Fruit fly (Drosophila melanogaster) whole organism, pupa: ENCODE measurements around the gene CG14082.

Source experiments
- CG10348 ChIP-seq: fragments of 200-800 bp; sonication (Bioruptor generic); IDR thresholded peaks from 2 replicates; pipeline ENCODE4 v1.3.6; 2022; ENCODE audit warnings: missing biosample characterization, missing genetic modification characterization
- CG12605 ChIP-seq: fragments of 200-800 bp; sonication (Bioruptor generic); IDR thresholded peaks from 2 replicates; pipeline ENCODE4 v1.3.6; 2022; ENCODE audit warnings: missing biosample characterization, missing genetic modification characterization
- CG13204 ChIP-seq: fragments of 200-800 bp; sonication (Bioruptor generic); optimal IDR thresholded peaks from 2 replicates; lab custom pipeline; 2018; ENCODE audit warnings: missing biosample characterization, mild to moderate bottlenecking, missing genetic modification characterization, moderate library complexity
- CG14655 ChIP-seq: fragments of 200-800 bp; sonication (Bioruptor generic); optimal IDR thresholded peaks from 3 replicates; lab custom pipeline; 2017; ENCODE audit warnings: mild to moderate bottlenecking, missing biosample characterization, missing genetic modification reagents, missing genetic modification characterization
- CG15710 ChIP-seq: fragments of 200-800 bp; sonication (Bioruptor generic); optimal IDR thresholded peaks from 2 replicates; lab custom pipeline; 2018; ENCODE audit warnings: missing biosample characterization, mild to moderate bottlenecking, missing genetic modification characterization, moderate library complexity
- CG17806 ChIP-seq: fragments of 200-800 bp; sonication (Bioruptor generic); optimal IDR thresholded peaks from 2 replicates; lab custom pipeline; 2018; ENCODE audit warnings: missing biosample characterization, mild to moderate bottlenecking, missing genetic modification characterization, moderate library complexity
- CG32121 ChIP-seq: fragments of 200-800 bp; sonication (Bioruptor generic); IDR thresholded peaks from 2 replicates; pipeline ENCODE4 v1.3.6; 2022; ENCODE audit warnings: missing biosample characterization, missing genetic modification characterization
- CG34367 ChIP-seq: fragments of 200-800 bp; sonication (Bioruptor generic); optimal IDR thresholded peaks from 2 replicates; lab custom pipeline; 2018; ENCODE audit warnings: missing biosample characterization, mild to moderate bottlenecking, missing genetic modification characterization
- CG4496 ChIP-seq: fragments of 200-800 bp; sonication (Bioruptor generic); IDR thresholded peaks from 3 replicates; pipeline ENCODE4 v1.3.6; 2022; ENCODE audit warnings: missing biosample characterization, missing genetic modification characterization
- CG8159 ChIP-seq: fragments of 200-800 bp; sonication (Bioruptor generic); optimal IDR thresholded peaks from 3 replicates; lab custom pipeline; 2018; ENCODE audit warnings: missing biosample characterization, mild to moderate bottlenecking, missing genetic modification characterization, moderate library complexity
- CG8301 ChIP-seq: fragments of 200-800 bp; sonication (Bioruptor generic); optimal IDR thresholded peaks from 2 replicates; lab custom pipeline; 2018; ENCODE audit warnings: missing biosample characterization, mild to moderate bottlenecking, missing genetic modification characterization
- CG9948 ChIP-seq: fragments of 200-800 bp; sonication (Bioruptor generic); optimal IDR thresholded peaks from 2 replicates; lab custom pipeline; 2018; ENCODE audit warnings: missing biosample characterization, mild to moderate bottlenecking, missing genetic modification characterization, moderate library complexity
- D1 ChIP-seq: fragments of 200-800 bp; sonication (Bioruptor generic); optimal IDR thresholded peaks from 2 replicates; lab custom pipeline; 2018; ENCODE audit warnings: missing biosample characterization, mild to moderate bottlenecking, missing genetic modification characterization, moderate library complexity
- EcR ChIP-seq: fragments of 200-800 bp; sonication (Bioruptor generic); optimal IDR thresholded peaks from 3 replicates; lab custom pipeline; 2019; ENCODE audit warnings: missing biosample characterization, missing genetic modification characterization, mild to moderate bottlenecking, moderate library complexity, missing genetic modification reagents
- Ets98B ChIP-seq: fragments of 200-800 bp; sonication (Bioruptor generic); IDR thresholded peaks from 2 replicates; pipeline ENCODE4 v1.3.6; 2022; ENCODE audit warnings: missing biosample characterization, missing genetic modification characterization
- Pif1A ChIP-seq: fragments of 200-800 bp; sonication (Bioruptor generic); optimal IDR thresholded peaks from 3 replicates; lab custom pipeline; 2016; ENCODE audit warnings: missing biosample characterization, missing genetic modification characterization
- Pif1B ChIP-seq: fragments of 200-800 bp; sonication (Bioruptor generic); optimal IDR thresholded peaks from 3 replicates; lab custom pipeline; 2016; ENCODE audit warnings: missing biosample characterization, missing genetic modification characterization
- Snoo ChIP-seq: fragments of 200-800 bp; sonication (Bioruptor generic); optimal IDR thresholded peaks from 3 replicates; lab custom pipeline; 2017; ENCODE audit warnings: missing biosample characterization, mild to moderate bottlenecking, missing genetic modification characterization, inconsistent platforms
- fd96Ca ChIP-seq: fragments of 200-800 bp; sonication (Bioruptor generic); IDR thresholded peaks from 3 replicates; pipeline ENCODE4 v1.3.6; 2022; ENCODE audit warnings: missing biosample characterization, missing genetic modification characterization
- gl ChIP-seq: fragments of 200-800 bp; sonication (Bioruptor generic); optimal IDR thresholded peaks from 2 replicates; lab custom pipeline; 2018; ENCODE audit warnings: missing biosample characterization, mild to moderate bottlenecking, missing genetic modification characterization
- rn ChIP-seq: fragments of 200-800 bp; sonication (Bioruptor generic); IDR thresholded peaks from 2 replicates; pipeline ENCODE4 v1.3.6; 2022; ENCODE audit warnings: missing biosample characterization, missing genetic modification characterization

The CG14082 gene

DNA sequence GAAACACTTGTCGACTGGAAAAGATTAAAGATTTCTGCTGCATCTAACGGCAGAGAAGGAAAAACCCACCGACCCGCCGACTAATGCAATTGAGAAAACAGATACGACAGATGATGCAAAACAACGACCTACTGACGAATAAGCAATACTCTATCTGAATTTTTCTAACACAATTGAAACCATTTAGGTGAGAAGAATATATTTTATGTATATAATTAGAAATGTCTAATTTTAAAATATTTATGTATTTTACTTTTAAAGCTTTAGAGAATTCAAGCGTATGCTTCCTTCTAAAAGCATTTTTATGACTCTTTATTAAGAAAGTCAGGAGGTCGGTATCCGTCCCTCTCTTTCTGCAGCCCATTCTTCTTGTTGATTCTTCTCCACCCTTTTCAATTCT, 60.3 kb downstream of the CG14082 start:
- TF ChIP-seq CG17806 (tag; lab: Kevin White, UChicago) = peak; percentile 31
- TF ChIP-seq D1 = no peak
- peak; percentile 18 for TF ChIP-seq CG34367 (tag; lab: Kevin White, UChicago)
- peak; percentile 37 for TF ChIP-seq CG9948
- no peak for TF ChIP-seq rn (GFP tag; lab: Robert Waterston, UW)
- TF ChIP-seq Pif1A (GFP tag; lab: Kevin White, UChicago) = no peak
- TF ChIP-seq CG14655 = peak; percentile 66
- peak; percentile 36 for TF ChIP-seq Ets98B (GFP tag; lab: Robert Waterston, UW)
- TF ChIP-seq CG8159 = peak; percentile 32
- peak; percentile 31 for TF ChIP-seq CG12605 (GFP tag; lab: Robert Waterston, UW)
- TF ChIP-seq CG32121 (GFP tag; lab: Robert Waterston, UW) = peak; percentile 46
- peak; percentile 1 for TF ChIP-seq CG15710 (tag; lab: Kevin White, UChicago)
- peak; percentile 61 for TF ChIP-seq CG8301 (tag; lab: Kevin White, UChicago)
- peak; percentile 69 for TF ChIP-seq CG4496 (GFP tag; lab: Robert Waterston, UW)
- TF ChIP-seq Snoo (tag; lab: Kevin White, UChicago) = no peak

DNA sequence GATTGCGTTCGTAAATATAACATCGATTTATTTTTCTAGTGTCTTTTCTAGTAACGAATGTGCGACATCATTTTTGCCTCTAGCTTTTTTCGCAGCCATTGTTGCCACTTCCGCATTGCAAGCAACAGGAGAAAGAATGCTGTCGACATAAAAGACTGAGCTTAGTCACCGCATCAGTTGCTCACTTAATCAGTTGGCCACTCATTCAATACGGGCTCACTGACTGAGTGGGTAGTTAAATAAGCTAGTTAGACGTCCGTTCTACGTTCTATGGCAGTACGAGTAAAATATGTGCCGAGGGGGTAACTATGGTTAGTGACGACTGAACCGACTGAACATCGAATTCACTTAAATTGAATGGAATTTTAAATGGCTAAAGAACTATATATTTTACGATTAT, 62.8 kb downstream of the CG14082 start:
- TF ChIP-seq Pif1A (GFP tag; lab: Kevin White, UChicago) = no peak
- TF ChIP-seq CG14655 = peak; percentile 12

DNA sequence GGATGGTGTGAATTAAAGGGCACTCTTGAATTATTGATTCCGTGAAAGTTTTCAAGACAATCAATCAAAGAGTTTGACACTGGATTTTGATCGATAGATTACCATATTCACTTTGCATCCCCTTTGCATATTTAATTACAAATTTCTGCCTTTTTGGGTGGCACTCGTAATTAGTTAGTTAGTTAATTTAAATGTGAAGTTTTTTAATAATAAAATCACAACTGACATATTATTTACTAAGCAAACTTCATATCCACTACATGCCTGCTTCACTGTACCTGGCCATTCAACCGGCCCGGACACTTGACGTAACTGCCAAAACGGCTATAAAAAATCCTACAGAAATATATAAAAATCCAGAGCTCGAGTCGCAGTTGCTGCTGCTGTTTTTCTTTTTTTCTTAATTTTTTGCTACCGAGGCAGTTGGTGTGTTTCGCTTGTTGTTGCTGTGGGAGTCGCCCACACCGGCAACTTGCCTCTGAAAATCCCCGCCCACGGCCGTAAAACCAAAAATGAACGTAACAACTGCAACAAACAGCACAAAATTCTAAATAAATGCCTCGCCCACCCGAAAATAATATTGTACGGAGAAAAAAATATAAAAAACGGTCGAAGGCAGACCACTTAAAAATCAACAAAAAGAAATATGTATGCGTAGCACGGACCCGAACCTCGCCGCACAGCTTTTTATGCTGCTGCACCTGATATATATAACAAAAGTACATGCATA, 63.9 kb downstream of the CG14082 start:
- TF ChIP-seq CG15710 (tag; lab: Kevin White, UChicago) (no peak), Ets98B (GFP tag; lab: Robert Waterston, UW) (no peak), CG8159 (no peak), EcR (GFP tag; lab: Kevin White, UChicago) (peak; percentile 0), Pif1B (GFP tag; lab: Kevin White, UChicago) (no peak), CG32121 (GFP tag; lab: Robert Waterston, UW) (peak; percentile 23; the same call in 1 of the 2 replicates), CG4496 (GFP tag; lab: Robert Waterston, UW) (peak; percentile 30; the same call in 1 of the 3 replicates), CG8301 (tag; lab: Kevin White, UChicago) (no peak), gl (no peak), Snoo (tag; lab: Kevin White, UChicago) (no peak), rn (GFP tag; lab: Robert Waterston, UW) (no peak)

DNA sequence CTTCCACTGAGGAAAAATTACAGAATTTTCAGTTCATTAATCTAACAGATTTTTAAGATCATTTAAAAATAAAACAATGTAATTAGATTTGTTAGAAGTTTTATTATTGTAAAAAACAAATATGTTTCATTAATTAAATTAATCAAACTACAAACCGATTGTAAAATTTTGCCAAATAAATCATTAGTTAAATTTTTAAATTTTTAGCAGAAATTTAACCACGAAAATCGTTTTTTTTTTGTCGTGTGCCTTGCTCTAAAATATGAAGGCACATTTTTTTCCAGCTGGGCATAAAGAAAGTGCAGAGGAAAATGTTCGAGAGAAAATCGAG, 64.9 kb downstream of the CG14082 start:
- TF ChIP-seq Ets98B (GFP tag; lab: Robert Waterston, UW) = no peak

DNA sequence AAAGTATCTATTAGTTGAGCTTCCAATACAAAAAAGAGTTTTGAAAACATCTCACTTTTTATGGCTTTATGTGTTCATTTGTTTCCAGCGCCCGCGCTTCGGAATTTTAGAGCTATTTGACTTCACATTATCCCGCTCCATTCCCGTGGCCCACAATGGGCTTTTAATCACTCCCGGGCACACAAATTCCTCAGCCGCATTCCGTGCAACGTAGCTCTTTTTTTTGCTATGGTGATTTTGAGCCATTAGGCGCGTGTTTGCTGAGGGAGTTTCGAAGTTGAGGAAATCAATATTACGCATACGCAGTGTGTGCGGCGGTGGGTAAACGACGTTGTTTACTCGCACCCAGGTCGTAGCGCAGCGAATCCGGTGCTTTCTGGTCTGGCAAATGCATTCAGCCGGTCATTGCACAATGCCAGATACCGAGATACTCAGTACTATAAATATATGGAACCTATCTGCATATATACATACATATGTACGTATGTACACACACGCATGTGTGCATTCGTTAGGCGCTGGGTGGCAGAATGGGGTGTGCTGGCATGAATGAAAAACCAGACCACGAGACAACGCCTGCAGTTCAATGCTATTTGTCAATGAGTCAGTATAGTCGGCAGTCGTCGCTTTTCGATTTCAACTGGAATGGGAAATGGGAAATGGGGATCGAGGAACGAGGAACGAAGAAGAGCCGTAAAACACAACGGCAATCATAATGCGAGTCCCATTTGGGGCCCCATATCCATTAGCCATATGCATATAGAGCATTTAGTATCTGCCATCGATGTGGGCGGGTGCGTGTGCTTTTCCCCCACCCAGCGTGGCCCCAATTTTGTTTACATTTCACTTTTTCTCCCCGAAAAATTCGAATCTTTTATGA, 65.5 kb downstream of the CG14082 start:
- TF ChIP-seq gl (no peak), fd96Ca (GFP tag; lab: Robert Waterston, UW) (no peak), Snoo (tag; lab: Kevin White, UChicago) (no peak), CG8301 (tag; lab: Kevin White, UChicago) (no peak), rn (GFP tag; lab: Robert Waterston, UW) (no peak), EcR (GFP tag; lab: Kevin White, UChicago) (peak; percentile 86), CG10348 (GFP tag; lab: Robert Waterston, UW) (no peak), CG15710 (tag; lab: Kevin White, UChicago) (no peak), CG12605 (GFP tag; lab: Robert Waterston, UW) (0 out of 2 replicates have a peak, but pooled peaks have one; percentile 14), CG32121 (GFP tag; lab: Robert Waterston, UW) (no peak; the same call in 1 of the 2 replicates), Ets98B (GFP tag; lab: Robert Waterston, UW) (peak; percentile 38; the same call in 1 of the 2 replicates), Pif1A (GFP tag; lab: Kevin White, UChicago) (no peak), CG9948 (no peak), Pif1B (GFP tag; lab: Kevin White, UChicago) (no peak), CG13204 (GFP tag; lab: Kevin White, UChicago) (no peak), CG8159 (no peak), CG17806 (tag; lab: Kevin White, UChicago) (no peak), CG4496 (GFP tag; lab: Robert Waterston, UW) (0 out of 3 replicates have a peak, but pooled peaks have one; percentile 31), D1 (no peak), CG34367 (tag; lab: Kevin White, UChicago) (no peak), CG14655 (no peak)

DNA sequence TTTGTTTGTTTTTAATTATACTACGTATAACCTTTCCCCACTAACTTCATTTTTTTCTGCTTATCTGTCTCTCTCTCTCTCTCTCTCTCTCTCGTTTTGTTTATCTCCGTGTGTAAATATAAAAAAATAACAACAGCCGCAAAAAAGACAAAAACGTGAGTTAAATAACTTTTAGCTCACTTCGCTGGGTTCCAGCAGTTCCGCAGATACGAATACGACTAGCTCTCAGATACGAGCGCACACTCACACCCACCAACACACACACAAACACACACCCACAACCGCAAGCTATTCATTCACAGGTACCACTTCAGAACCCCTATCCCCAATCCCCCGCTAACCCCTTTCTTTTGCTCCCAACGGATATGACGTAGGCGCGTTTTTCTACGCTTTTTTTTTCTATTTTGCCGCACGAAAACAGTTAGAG, 66.6 kb downstream of the CG14082 start:
- TF ChIP-seq rn (GFP tag; lab: Robert Waterston, UW) = no peak
- TF ChIP-seq CG4496 (GFP tag; lab: Robert Waterston, UW) = peak; percentile 80
- TF ChIP-seq Pif1B (GFP tag; lab: Kevin White, UChicago) = peak; percentile 81
- peak; percentile 86 for TF ChIP-seq CG12605 (GFP tag; lab: Robert Waterston, UW)
- TF ChIP-seq fd96Ca (GFP tag; lab: Robert Waterston, UW) = peak; percentile 51; the same call in 1 of the 3 replicates
- TF ChIP-seq Pif1A (GFP tag; lab: Kevin White, UChicago) = peak; percentile 83
- peak; percentile 44 for TF ChIP-seq Snoo (tag; lab: Kevin White, UChicago)
- no peak for TF ChIP-seq CG9948
- TF ChIP-seq CG34367 (tag; lab: Kevin White, UChicago) = peak; percentile 77
- TF ChIP-seq CG8159 = peak; percentile 84
- TF ChIP-seq CG14655 = peak; percentile 78
- TF ChIP-seq CG15710 (tag; lab: Kevin White, UChicago) = peak; percentile 72
- TF ChIP-seq CG32121 (GFP tag; lab: Robert Waterston, UW) = peak; percentile 68
- peak; percentile 53 for TF ChIP-seq EcR (GFP tag; lab: Kevin White, UChicago)
- peak; percentile 66; the same call in 1 of the 2 replicates for TF ChIP-seq Ets98B (GFP tag; lab: Robert Waterston, UW)
- no peak for TF ChIP-seq CG10348 (GFP tag; lab: Robert Waterston, UW)
- TF ChIP-seq CG17806 (tag; lab: Kevin White, UChicago) = peak; percentile 57
- TF ChIP-seq D1 = peak; percentile 9
- TF ChIP-seq gl = peak; percentile 47
- TF ChIP-seq CG13204 (GFP tag; lab: Kevin White, UChicago) = peak; percentile 80
- peak; percentile 75 for TF ChIP-seq CG8301 (tag; lab: Kevin White, UChicago)
